Fruit fly (Drosophila melanogaster) whole organism, larva: Measurements from ENCODE around the gene Cip4.

Source experiments
- noc ChIP-seq: fragments of 200-800 bp; sonication (Bioruptor generic); optimal IDR thresholded peaks from 3 replicates; lab custom pipeline; 2019; ENCODE audit warnings: missing biosample characterization, mild to moderate bottlenecking, missing genetic modification characterization, moderate library complexity

Cip4 gene

dm6 chr3L:4397137-4397536 lies 33.2 kb upstream of the Cip4 start:
- TF ChIP-seq noc = no peak

dm6 chr3L:4396372-4396771 lies 32.5 kb upstream of the Cip4 start:
- no peak for TF ChIP-seq noc

dm6 chr3L:4395501-4396073 lies 31.7 kb upstream of the Cip4 start:
- TF ChIP-seq noc = no peak

- no peak for TF ChIP-seq noc
Observed at dm6 chr3L:4393642-4394041, 29.7 kb upstream of the Cip4 start.

dm6 chr3L:4392851-4393250 lies 28.9 kb upstream of the Cip4 start:
- no peak for TF ChIP-seq noc

dm6 chr3L:4389104-4389503 lies 25.2 kb upstream of the Cip4 start:
- TF ChIP-seq noc = no peak

- TF ChIP-seq noc = no peak
Observed at dm6 chr3L:4388215-4388614, 24.3 kb upstream of the Cip4 start.

- no peak for TF ChIP-seq noc
Observed at dm6 chr3L:4384326-4384662, 20.4 kb upstream of the Cip4 start, which contains the start of gene slow. Gene slow (plus strand): TSS chr3L:4384442.

dm6 chr3L:4383543-4384325 lies 19.8 kb upstream of the Cip4 start:
- no peak for TF ChIP-seq noc

dm6 chr3L:4383104-4383503 lies 19.2 kb upstream of the Cip4 start:
- TF ChIP-seq noc = no peak

- TF ChIP-seq noc = no peak
Observed at dm6 chr3L:4382581-4382980, 18.7 kb upstream of the Cip4 start.

- no peak for TF ChIP-seq noc
Observed at dm6 chr3L:4381529-4381928, 17.6 kb upstream of the Cip4 start, which contains the start of gene CG32240. Gene CG32240 (minus strand): TSS chr3L:4381629.

- TF ChIP-seq noc = no peak
Observed at dm6 chr3L:4380231-4380645, 16.3 kb upstream of the Cip4 start, which contains the start of gene DopEcR. Gene DopEcR (minus strand): TSS chr3L:4380387.

- peak; percentile 6 for TF ChIP-seq noc
Observed at dm6 chr3L:4378895-4379294, 15.0 kb upstream of the Cip4 start.

dm6 chr3L:4377496-4377895 lies 13.6 kb upstream of the Cip4 start:
- no peak for TF ChIP-seq noc

- no peak for TF ChIP-seq noc
Observed at dm6 chr3L:4375675-4376366, 11.9 kb upstream of the Cip4 start.

- TF ChIP-seq noc = no peak
Observed at dm6 chr3L:4371978-4372377, 8.1 kb upstream of the Cip4 start.

dm6 chr3L:4367339-4367738 lies 3.4 kb upstream of the Cip4 start, which contains the start of gene CG11342:
Gene CG11342 (minus strand): TSS chr3L:4367458.
- no peak for TF ChIP-seq noc
